Worm (Caenorhabditis elegans) whole organism, L1 larva: ENCODE data around the gene str-123.
A peak's percentile ranks its signal among the peaks of the same experiment; 100 is the strongest.

Source experiments
- C16A3.4 ChIP-seq: fragments of 150-350 bp; optimal IDR thresholded peaks from 2 replicates; lab custom pipeline; 2014; ENCODE audit warnings: missing biosample characterization, missing genetic modification characterization
- C34B4.2 ChIP-seq: sonication (generic microtip); optimal IDR thresholded peaks from 2 replicates; lab custom pipeline; 2017; ENCODE audit warnings: mild to moderate bottlenecking, missing genetic modification characterization, missing compliant biosample characterization
- Y116A8C.19 ChIP-seq: sonication (generic microtip); optimal IDR thresholded peaks from 2 replicates; lab custom pipeline; 2016; ENCODE audit warnings: missing compliant biosample characterization, missing genetic modification characterization, borderline replicate concordance
- aly-2 ChIP-seq: fragments of 150-350 bp; optimal IDR thresholded peaks from 2 replicates; lab custom pipeline; 2014; ENCODE audit warnings: missing biosample characterization, missing genetic modification characterization
- ceh-82 ChIP-seq, 3 experiments: fragments of 150-350 bp in 1 of 3; sonication (generic microtip) in 2 of 3; optimal IDR thresholded peaks; 2 replicates each; lab custom pipeline; 2014 to 2017; ENCODE audit warnings: missing biosample characterization in 3 of 3, missing genetic modification characterization in 3 of 3
- ceh-88 ChIP-seq: fragments of 200-800 bp; sonication (Bioruptor generic); IDR thresholded peaks from 2 replicates; pipeline ENCODE4 v1.3.6; 2022; ENCODE audit warnings: missing genetic modification characterization, missing compliant biosample characterization
- dsc-1 ChIP-seq: sonication (generic microtip); optimal IDR thresholded peaks from 2 replicates; lab custom pipeline; 2016; ENCODE audit warnings: mild to moderate bottlenecking, missing genetic modification characterization, missing compliant biosample characterization
- efl-1 ChIP-seq, 4 experiments: fragments of 150-350 bp; optimal IDR thresholded peaks in 3 of 4; peaks in 1 of 4; 1 replicate in 1 of 4; 2 replicates in 3 of 4; lab custom pipeline; 2014; ENCODE audit warnings: missing biosample characterization in 2 of 4, missing genetic modification characterization in 2 of 4, missing genetic modification reagents in 2 of 4
- egl-13 ChIP-seq: sonication (generic microtip); optimal IDR thresholded peaks from 2 replicates; lab custom pipeline; 2016; ENCODE audit warnings: missing genotype, missing genetic modification reagents, missing genetic modification characterization, missing compliant biosample characterization
- elt-2 ChIP-seq: sonication (generic microtip); optimal IDR thresholded peaks from 2 replicates; lab custom pipeline; 2016; ENCODE audit warnings: missing genetic modification characterization, mild to moderate bottlenecking, inconsistent platforms, missing compliant biosample characterization, missing genetic modification reagents
- fos-1 ChIP-seq: fragments of 150-350 bp; optimal IDR thresholded peaks from 2 replicates; lab custom pipeline; 2014; ENCODE audit warnings: missing biosample characterization, missing genetic modification characterization
- hlh-17 ChIP-seq: fragments of 200-800 bp; sonication (Bioruptor generic); optimal IDR thresholded peaks from 2 replicates; lab custom pipeline; 2018; ENCODE audit warnings: missing genetic modification characterization, mild to moderate bottlenecking, missing compliant biosample characterization, moderate library complexity, borderline replicate concordance
- hpl-2 ChIP-seq: fragments of 150-350 bp; optimal IDR thresholded peaks from 2 replicates; lab custom pipeline; 2014; ENCODE audit warnings: missing biosample characterization, missing genetic modification reagents, missing genetic modification characterization
- isw-1 ChIP-seq: fragments of 200-800 bp; sonication (Bioruptor generic); IDR thresholded peaks from 2 replicates; pipeline ENCODE4 v1.3.6; 2022; ENCODE audit warnings: missing genetic modification characterization, missing compliant biosample characterization
- lin-13 ChIP-seq: fragments of 150-350 bp; optimal IDR thresholded peaks from 2 replicates; lab custom pipeline; 2014; ENCODE audit warnings: missing biosample characterization, missing genetic modification reagents, missing genetic modification characterization
- lin-14 ChIP-seq: fragments of 200-800 bp; sonication (Bioruptor generic); optimal IDR thresholded peaks from 2 replicates; lab custom pipeline; 2018; ENCODE audit warnings: mild to moderate bottlenecking, missing genetic modification characterization, moderate library complexity, missing compliant biosample characterization
- lin-15B ChIP-seq: fragments of 150-350 bp; sonication (generic microtip); optimal IDR thresholded peaks from 3 replicates; lab custom pipeline; 2014; ENCODE audit warnings: missing biosample characterization, missing genetic modification characterization
- lin-35 ChIP-seq, 2 experiments: fragments of 150-350 bp; optimal IDR thresholded peaks; 2 replicates each; lab custom pipeline; 2014; ENCODE audit warnings: missing biosample characterization in 2 of 2, missing genetic modification characterization in 2 of 2, missing genetic modification reagents in 2 of 2
- lin-39 ChIP-seq: fragments of 150-350 bp; optimal IDR thresholded peaks from 2 replicates; lab custom pipeline; 2014; ENCODE audit warnings: missing biosample characterization, missing genetic modification reagents, missing genetic modification characterization
- lir-3 ChIP-seq: sonication (generic microtip); optimal IDR thresholded peaks from 2 replicates; lab custom pipeline; 2016; ENCODE audit warnings: mild to moderate bottlenecking, missing genetic modification characterization, moderate library complexity, missing compliant biosample characterization; ENCODE audit not compliant: poor library complexity
- lsy-2 ChIP-seq, 2 experiments: fragments of 150-350 bp; optimal IDR thresholded peaks; 2 replicates each; lab custom pipeline; 2014; ENCODE audit warnings: missing biosample characterization in 2 of 2, missing genetic modification characterization in 2 of 2
- mab-9 ChIP-seq: fragments of 200-800 bp; sonication (Bioruptor generic); IDR thresholded peaks from 2 replicates; pipeline ENCODE4 v1.3.6; 2022; ENCODE audit warnings: missing genetic modification reagents, missing genetic modification characterization, missing compliant biosample characterization
- mdl-1 ChIP-seq, 2 experiments: fragments of 150-350 bp; optimal IDR thresholded peaks; 2 replicates each; lab custom pipeline; 2014 to 2017; ENCODE audit warnings: missing biosample characterization in 2 of 2, missing genetic modification characterization in 2 of 2, inconsistent platforms in 1 of 2
- mep-1 ChIP-seq: fragments of 150-350 bp; optimal IDR thresholded peaks from 2 replicates; lab custom pipeline; 2014; ENCODE audit warnings: missing biosample characterization, missing genetic modification characterization
- nhr-12 ChIP-seq: sonication (generic microtip); optimal IDR thresholded peaks from 2 replicates; lab custom pipeline; 2017; ENCODE audit warnings: missing biosample characterization, missing genetic modification characterization
- nhr-19 ChIP-seq: fragments of 200-800 bp; sonication (Bioruptor generic); conservative IDR thresholded peaks from 2 replicates; pipeline ENCODE4 v1.3.6; 2022; ENCODE audit warnings: missing genetic modification characterization, missing compliant biosample characterization
- nhr-20 ChIP-seq: sonication (generic microtip); optimal IDR thresholded peaks from 2 replicates; lab custom pipeline; 2016; ENCODE audit warnings: mild to moderate bottlenecking, missing genetic modification characterization, missing compliant biosample characterization
- nhr-28 ChIP-seq: fragments of 150-350 bp; optimal IDR thresholded peaks from 2 replicates; lab custom pipeline; 2014; ENCODE audit warnings: missing biosample characterization, missing genetic modification characterization
- nhr-71 ChIP-seq: sonication (generic microtip); optimal IDR thresholded peaks from 2 replicates; lab custom pipeline; 2016; ENCODE audit warnings: mild to moderate bottlenecking, missing genetic modification characterization, moderate library complexity, missing compliant biosample characterization
- nhr-76 ChIP-seq: sonication (generic microtip); optimal IDR thresholded peaks from 2 replicates; lab custom pipeline; 2017; ENCODE audit warnings: missing biosample characterization, missing genetic modification characterization
- nhr-77 ChIP-seq: fragments of 150-350 bp; optimal IDR thresholded peaks from 2 replicates; lab custom pipeline; 2014; ENCODE audit warnings: missing biosample characterization, missing genetic modification characterization
- pax-3 ChIP-seq: fragments of 200-800 bp; sonication (Bioruptor generic); optimal IDR thresholded peaks from 2 replicates; lab custom pipeline; 2018; ENCODE audit warnings: mild to moderate bottlenecking, missing genetic modification characterization, moderate library complexity, missing compliant biosample characterization
- rnt-1 ChIP-seq: sonication (generic microtip); optimal IDR thresholded peaks from 2 replicates; lab custom pipeline; 2016; ENCODE audit warnings: mild to moderate bottlenecking, missing genetic modification characterization, moderate library complexity, missing compliant biosample characterization
- skn-1 ChIP-seq: fragments of 150-350 bp; optimal IDR thresholded peaks from 2 replicates; lab custom pipeline; 2014; ENCODE audit warnings: missing biosample characterization, missing genetic modification characterization
- snu-23 ChIP-seq: sonication (generic microtip); optimal IDR thresholded peaks from 2 replicates; lab custom pipeline; 2016; ENCODE audit warnings: missing genetic modification characterization, missing compliant biosample characterization
- sox-4 ChIP-seq: sonication (generic microtip); optimal IDR thresholded peaks from 2 replicates; lab custom pipeline; 2016; ENCODE audit warnings: missing genetic modification characterization, missing compliant biosample characterization
- tbx-2 ChIP-seq: sonication (generic microtip); optimal IDR thresholded peaks from 2 replicates; lab custom pipeline; 2016; ENCODE audit warnings: missing genetic modification characterization, missing compliant biosample characterization
- unc-86 ChIP-seq: sonication (generic microtip); optimal IDR thresholded peaks from 2 replicates; lab custom pipeline; 2016; ENCODE audit warnings: missing genetic modification characterization, missing compliant biosample characterization
- xbp-1 ChIP-seq: sonication (generic microtip); optimal IDR thresholded peaks from 2 replicates; lab custom pipeline; 2016; ENCODE audit warnings: missing genetic modification characterization, missing compliant biosample characterization
- zag-1 ChIP-seq: fragments of 150-350 bp; optimal IDR thresholded peaks from 2 replicates; lab custom pipeline; 2014; ENCODE audit warnings: missing biosample characterization, missing genetic modification characterization
- zip-4 ChIP-seq: fragments of 200-800 bp; sonication (Bioruptor generic); optimal IDR thresholded peaks from 2 replicates; lab custom pipeline; 2018; ENCODE audit warnings: mild to moderate bottlenecking, missing genetic modification characterization, moderate library complexity, missing compliant biosample characterization
- ztf-11 ChIP-seq, 2 experiments: sonication (generic microtip); optimal IDR thresholded peaks; 2 replicates each; lab custom pipeline; 2016 to 2017; ENCODE audit warnings: missing genetic modification characterization in 2 of 2, missing biosample characterization in 1 of 2, missing compliant biosample characterization in 1 of 2

Gene str-123

ce11 chrX:12750805-12751204 is 39.3 kb upstream of the str-123 start (continued):
- TF ChIP-seq lin-35 (GFP tag; optimal IDR thresholded peaks at IDR 0.05; lab: Kevin White, UChicago) = no peak
- no peak for TF ChIP-seq sox-4 (tag; lab: Kevin White, UChicago)
- TF ChIP-seq mep-1 = no peak
- no peak for TF ChIP-seq nhr-12 (tag; lab: Kevin White, UChicago)
- no peak for TF ChIP-seq skn-1
- TF ChIP-seq lin-15B = no peak

ce11 chrX:12754043-12754442 is 36.1 kb upstream of the str-123 start:
- TF ChIP-seq lir-3 (tag; lab: Kevin White, UChicago) = no peak
- TF ChIP-seq fos-1 (tag; lab: Kevin White, UChicago) = no peak
- TF ChIP-seq efl-1 (optimal IDR thresholded peaks at IDR 0.05; lab: Kevin White, UChicago) = no peak
- peak in 1 of 2 experiments; percentile 60 for TF ChIP-seq efl-1 (GFP tag; optimal IDR thresholded peaks at IDR 0.05 in 1 of 2; lab: Kevin White, UChicago)
- TF ChIP-seq pax-3 = no peak

- TF ChIP-seq nhr-12 (tag; lab: Kevin White, UChicago) = no peak
- no peak for TF ChIP-seq nhr-28 (tag; lab: Kevin White, UChicago)
- no peak for TF ChIP-seq isw-1 (GFP tag; lab: Robert Waterston, UW)
- TF ChIP-seq lin-14 (GFP tag; lab: Kevin White, UChicago) = no peak
- no peak for TF ChIP-seq nhr-77
- TF ChIP-seq mdl-1 (tag; optimal IDR thresholded peaks at IDR 0.05; lab: Kevin White, UChicago) = no peak
- TF ChIP-seq egl-13 = no peak
These were observed 35.1 kb upstream of the str-123 start for ce11 chrX:12755021-12755420.

ce11 chrX:12759010-12759409 is 31.1 kb upstream of the str-123 start:
- TF ChIP-seq nhr-71 (tag; lab: Kevin White, UChicago) = peak; percentile 18
- peak; percentile 35 for TF ChIP-seq elt-2 (tag; lab: Kevin White, UChicago)
- peak in 1 of 2 experiments; percentile 20 for TF ChIP-seq lin-35 (GFP tag; optimal IDR thresholded peaks at IDR 0.05; lab: Kevin White, UChicago)
- TF ChIP-seq nhr-20 (tag; lab: Kevin White, UChicago) = peak; percentile 13
- no peak for TF ChIP-seq ztf-11 (tag; optimal IDR thresholded peaks at IDR 0.05; lab: Kevin White, UChicago)

- no peak for TF ChIP-seq rnt-1 (tag; lab: Kevin White, UChicago)
- no peak for TF ChIP-seq zag-1 (tag; lab: Kevin White, UChicago)
- no peak for TF ChIP-seq lin-39 (tag; lab: Kevin White, UChicago)
- no peak for TF ChIP-seq pax-3
- no peak for TF ChIP-seq xbp-1 (tag; lab: Kevin White, UChicago)
- peak; percentile 63 for TF ChIP-seq lin-14 (GFP tag; lab: Kevin White, UChicago)
- TF ChIP-seq C16A3.4 (tag; lab: Kevin White, UChicago) = no peak
- TF ChIP-seq tbx-2 (tag; lab: Kevin White, UChicago) = peak; percentile 40
- TF ChIP-seq lsy-2 (tag; optimal IDR thresholded peaks at IDR 0.05; lab: Kevin White, UChicago) = no peak
- no peak for TF ChIP-seq unc-86 (tag; lab: Kevin White, UChicago)
- TF ChIP-seq zip-4 (GFP tag; lab: Kevin White, UChicago) = no peak
- TF ChIP-seq lin-13 = no peak
- no peak for TF ChIP-seq nhr-77
- TF ChIP-seq ztf-11 (tag; optimal IDR thresholded peaks at IDR 0.05; lab: Kevin White, UChicago) = no peak
- no peak for TF ChIP-seq dsc-1 (tag; lab: Kevin White, UChicago)
- TF ChIP-seq ceh-82 (tag; optimal IDR thresholded peaks at IDR 0.05; lab: Kevin White, UChicago) = no peak
- peak; percentile 47 for TF ChIP-seq mep-1
- TF ChIP-seq efl-1 (optimal IDR thresholded peaks at IDR 0.05; lab: Kevin White, UChicago) = no peak
- TF ChIP-seq efl-1 (GFP tag; optimal IDR thresholded peaks at IDR 0.05 in 1 of 2; lab: Kevin White, UChicago) = peak in 1 of 2 experiments; percentile 58
- TF ChIP-seq aly-2 (tag; lab: Kevin White, UChicago) = no peak
- TF ChIP-seq C34B4.2 (tag; lab: Kevin White, UChicago) = no peak
- TF ChIP-seq lir-3 (tag; lab: Kevin White, UChicago) = peak; percentile 53
- TF ChIP-seq fos-1 (tag; lab: Kevin White, UChicago) = no peak
- TF ChIP-seq mab-9 = no peak
- no peak for TF ChIP-seq hpl-2 (GFP tag; lab: Kevin White, UChicago)
- TF ChIP-seq mdl-1 (tag; optimal IDR thresholded peaks at IDR 0.05; lab: Kevin White, UChicago) = peak in 1 of 2 experiments; percentile 73
- no peak for TF ChIP-seq hlh-17 (GFP tag; lab: Kevin White, UChicago)
- TF ChIP-seq nhr-71 (tag; lab: Kevin White, UChicago) = peak; percentile 67
- no peak for TF ChIP-seq nhr-76 (tag; lab: Kevin White, UChicago)
- TF ChIP-seq Y116A8C.19 (tag; lab: Kevin White, UChicago) = no peak
- peak; percentile 37; the same call in 1 of the 2 replicates for TF ChIP-seq nhr-19
- TF ChIP-seq lin-35 (GFP tag; optimal IDR thresholded peaks at IDR 0.05; lab: Kevin White, UChicago) = peak in 1 of 2 experiments; percentile 67
- TF ChIP-seq ceh-88 = no peak
- peak; percentile 54 for TF ChIP-seq snu-23 (GFP tag; lab: Kevin White, UChicago)
These were observed 30.5 kb upstream of the str-123 start for ce11 chrX:12759642-12760041.
